Worm (Caenorhabditis elegans): ENCODE results near the gene cts-1.

cts-1 gene

DNA sequence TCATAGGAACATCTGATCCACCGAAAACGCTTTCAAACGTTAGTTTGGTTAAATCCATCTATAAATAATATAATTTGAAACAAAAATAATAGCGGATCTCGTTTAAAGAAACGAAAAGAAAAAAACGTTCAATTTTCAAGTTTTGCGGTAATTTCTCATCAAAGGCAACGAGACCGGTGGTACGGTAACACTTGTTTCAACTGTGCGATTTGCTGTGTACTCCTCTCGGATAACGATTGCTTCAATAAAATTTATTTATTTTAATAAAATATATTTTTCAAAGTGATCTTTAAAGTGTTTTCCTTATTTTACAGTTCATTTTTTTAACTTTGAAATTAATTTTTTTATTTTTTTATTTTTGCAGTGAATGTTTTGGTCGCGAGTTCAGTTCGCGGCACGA is 2.2 kb upstream of the cts-1 start, which contains the start of the genes rde-4 and cox-14:
Gene rde-4 (minus strand): TSS at position 60 of the 400 bp plus-strand sequence.
Gene cox-14 (plus strand): TSS at position 356 of the 400 bp plus-strand sequence.
- no peak for TF ChIP-seq ceh-36 (tag; optimal IDR thresholded peaks at IDR 0.05)
- TF ChIP-seq tbx-37 (GFP tag; conservative IDR thresholded peaks at IDR 0.05): no peak
- TF ChIP-seq B0310.2 (tag; optimal IDR thresholded peaks at IDR 0.05): no peak
- TF ChIP-seq F13C5.2 (tag; optimal IDR thresholded peaks at IDR 0.05): no peak
- no peak for TF ChIP-seq ets-7 (tag; optimal IDR thresholded peaks at IDR 0.05)
- TF ChIP-seq sea-1 (GFP tag; conservative IDR thresholded peaks at IDR 0.05): no peak
- TF ChIP-seq tra-4 (tag; optimal IDR thresholded peaks at IDR 0.05): no peak

- TF ChIP-seq tbx-11 (GFP tag; IDR thresholded peaks at IDR 0.05) (no peak), F13C5.2 (tag; optimal IDR thresholded peaks at IDR 0.05) (no peak), hmbx-1 (tag; optimal IDR thresholded peaks at IDR 0.05) (no peak), tra-4 (tag; optimal IDR thresholded peaks at IDR 0.05) (no peak), ceh-13 (GFP tag; optimal IDR thresholded peaks at IDR 0.05) (no peak), sea-1 (GFP tag; conservative IDR thresholded peaks at IDR 0.05) (no peak), ets-7 (tag; optimal IDR thresholded peaks at IDR 0.05) (no peak), tbx-37 (GFP tag; conservative IDR thresholded peaks at IDR 0.05) (no peak), scrt-1 (GFP tag; IDR thresholded peaks at IDR 0.05) (no peak), ama-1 (optimal IDR thresholded peaks at IDR 0.05) (no peak), hmg-4 (GFP tag; optimal IDR thresholded peaks at IDR 0.05) (no peak), B0310.2 (tag; optimal IDR thresholded peaks at IDR 0.05) (no peak), pes-1 (GFP tag; IDR thresholded peaks at IDR 0.05) (no peak), ceh-36 (tag; optimal IDR thresholded peaks at IDR 0.05) (no peak), hnd-1 (tag; optimal IDR thresholded peaks at IDR 0.05) (no peak)
Measured at ce11 chrIII:10215882-10216281, 553 bp downstream of the cts-1 start.

DNA sequence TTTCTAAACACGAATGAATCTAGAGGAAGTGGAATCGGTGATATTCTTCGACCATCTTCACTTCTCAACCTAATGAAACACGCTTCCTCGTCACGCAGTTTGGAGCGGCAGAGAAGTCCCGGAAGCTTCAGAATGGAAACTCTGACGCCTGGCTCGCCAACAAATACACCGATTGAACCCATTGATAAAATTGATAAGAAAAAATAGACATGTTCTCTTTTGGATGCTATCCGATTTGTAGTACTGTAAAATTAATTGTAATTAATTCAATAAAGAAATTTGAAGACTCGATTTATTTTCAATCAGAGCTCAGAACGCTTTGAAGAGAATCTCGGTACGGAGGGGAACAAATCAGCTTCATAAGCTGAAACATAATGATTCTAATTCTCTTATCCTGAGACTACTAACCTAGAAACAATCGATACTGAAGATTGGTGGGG is 1.9 kb downstream of the cts-1 start:
- TF ChIP-seq ama-1 (optimal IDR thresholded peaks at IDR 0.05): peak; percentile 20
- no peak for TF ChIP-seq F13C5.2 (tag; optimal IDR thresholded peaks at IDR 0.05)

- TF ChIP-seq ceh-13 (GFP tag; optimal IDR thresholded peaks at IDR 0.05) (no peak), B0310.2 (tag; optimal IDR thresholded peaks at IDR 0.05) (no peak), ets-7 (tag; optimal IDR thresholded peaks at IDR 0.05) (no peak), tbx-37 (GFP tag; conservative IDR thresholded peaks at IDR 0.05) (no peak), ceh-36 (tag; optimal IDR thresholded peaks at IDR 0.05) (no peak), tbx-11 (GFP tag; IDR thresholded peaks at IDR 0.05) (no peak), pes-1 (GFP tag; IDR thresholded peaks at IDR 0.05) (no peak), aly-1 (tag; optimal IDR thresholded peaks at IDR 0.05) (no peak), scrt-1 (GFP tag; IDR thresholded peaks at IDR 0.05) (no peak), F13C5.2 (tag; optimal IDR thresholded peaks at IDR 0.05) (no peak), sea-1 (GFP tag; conservative IDR thresholded peaks at IDR 0.05) (no peak), hmg-4 (GFP tag; optimal IDR thresholded peaks at IDR 0.05) (no peak)
Measured at ce11 chrIII:10211889-10212494, 4.4 kb downstream of the cts-1 start, which contains the start of the genes blos-1 and best-18. TSS of gene blos-1 (minus strand) at chrIII:10211946. TSS of gene best-18 (plus strand) at chrIII:10212396.

ce11 chrIII:10209703-10210102 is 6.7 kb downstream of the cts-1 start, which contains the start of gene T20G5.9:
TSS of gene T20G5.9 (plus strand) at chrIII:10209840.
- TF ChIP-seq sea-1 (GFP tag; conservative IDR thresholded peaks at IDR 0.05) (no peak), scrt-1 (GFP tag; IDR thresholded peaks at IDR 0.05) (no peak), ama-1 (optimal IDR thresholded peaks at IDR 0.05) (peak; percentile 62), B0310.2 (tag; optimal IDR thresholded peaks at IDR 0.05) (no peak)

- no peak for TF ChIP-seq ets-7 (tag; optimal IDR thresholded peaks at IDR 0.05)
- no peak for TF ChIP-seq pes-1 (GFP tag; IDR thresholded peaks at IDR 0.05)
- TF ChIP-seq ama-1 (optimal IDR thresholded peaks at IDR 0.05): no peak
- TF ChIP-seq ceh-36 (tag; optimal IDR thresholded peaks at IDR 0.05): no peak
Measured at ce11 chrIII:10206352-10206751, 10.1 kb downstream of the cts-1 start.

DNA sequence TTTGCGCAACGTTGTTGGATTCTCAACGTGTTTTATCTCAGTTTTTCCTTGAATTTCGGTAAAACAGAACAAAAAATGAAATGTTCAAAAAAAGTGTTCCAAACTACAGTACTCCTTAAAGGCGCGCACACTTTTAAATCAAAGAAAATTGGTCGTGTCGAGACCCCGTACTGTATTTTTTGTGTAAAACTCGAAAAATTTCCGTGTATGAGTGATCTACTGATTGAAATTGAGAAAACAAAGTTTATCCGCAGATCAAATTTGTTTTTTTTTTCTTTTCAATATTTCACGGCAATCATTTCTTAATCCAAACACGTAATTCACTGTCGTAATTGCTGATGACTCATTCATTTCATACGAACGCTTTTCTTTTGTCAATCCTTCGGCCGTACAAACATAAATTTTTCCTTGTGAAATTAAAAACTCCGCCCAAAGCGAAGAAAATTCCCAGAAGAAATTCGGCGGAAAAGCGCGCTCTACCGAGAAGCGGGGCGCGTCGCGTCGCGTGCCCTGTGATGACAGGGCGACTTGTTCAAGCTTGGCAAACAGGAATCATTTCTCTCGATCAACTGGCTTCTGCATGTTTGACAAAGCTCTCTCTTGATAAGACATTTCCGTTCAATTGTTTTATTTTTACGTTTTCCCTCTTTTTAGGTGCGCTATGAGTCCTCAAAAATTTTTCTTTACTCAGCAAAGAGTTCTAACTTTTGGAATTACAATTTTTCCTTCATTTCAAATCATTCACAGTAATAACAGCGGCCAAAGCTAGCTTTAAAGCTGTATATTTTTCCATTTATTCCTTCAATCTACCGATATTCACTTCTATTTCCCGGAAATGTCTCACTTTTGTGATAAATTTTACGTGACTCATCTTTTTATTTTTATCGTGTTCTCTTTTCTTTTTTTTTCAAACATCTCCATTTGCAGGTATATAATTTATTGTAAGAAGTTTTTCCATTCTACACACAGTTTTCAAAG is 13.3 kb downstream of the cts-1 start, which contains the start of gene chc-1:
Gene chc-1 (plus strand): TSS at position 928 of the 978 bp plus-strand sequence.
- TF ChIP-seq ceh-13 (GFP tag; optimal IDR thresholded peaks at IDR 0.05) (no peak), hmg-4 (GFP tag; optimal IDR thresholded peaks at IDR 0.05) (peak; percentile 1)

ce11 chrIII:10202391-10202790 is 14.0 kb downstream of the cts-1 start:
- TF ChIP-seq tbx-11 (GFP tag; IDR thresholded peaks at IDR 0.05) (no peak), scrt-1 (GFP tag; IDR thresholded peaks at IDR 0.05) (no peak), tbx-37 (GFP tag; conservative IDR thresholded peaks at IDR 0.05) (no peak), pes-1 (GFP tag; IDR thresholded peaks at IDR 0.05) (no peak), ceh-36 (tag; optimal IDR thresholded peaks at IDR 0.05) (no peak), ceh-13 (GFP tag; optimal IDR thresholded peaks at IDR 0.05) (no peak), ama-1 (optimal IDR thresholded peaks at IDR 0.05) (no peak), tra-4 (tag; optimal IDR thresholded peaks at IDR 0.05) (no peak), ets-7 (tag; optimal IDR thresholded peaks at IDR 0.05) (no peak), hmg-4 (GFP tag; optimal IDR thresholded peaks at IDR 0.05) (no peak), hnd-1 (tag; optimal IDR thresholded peaks at IDR 0.05) (no peak), aly-1 (tag; optimal IDR thresholded peaks at IDR 0.05) (no peak), flt-1 (GFP tag; IDR thresholded peaks at IDR 0.05) (no peak), B0310.2 (tag; optimal IDR thresholded peaks at IDR 0.05) (no peak), hmbx-1 (tag; optimal IDR thresholded peaks at IDR 0.05) (no peak), F13C5.2 (tag; optimal IDR thresholded peaks at IDR 0.05) (no peak), sea-1 (GFP tag; conservative IDR thresholded peaks at IDR 0.05) (no peak)
